Fruit fly (Drosophila melanogaster): ENCODE measurements around the gene CG5877.

CG5877 gene

dm6 chrX:15323302-15323880, 30.6 kb downstream of the CG5877 start (continued):
- peak; percentile 74 for TF ChIP-seq Camta (GFP tag; optimal IDR thresholded peaks at IDR 0.05)
- TF ChIP-seq az2 (GFP tag; optimal IDR thresholded peaks at IDR 0.05) = peak; percentile 84
- no peak for TF ChIP-seq sna (GFP tag; IDR thresholded peaks at IDR 0.05; ENCODE audit: partially characterized antibody)
- peak; percentile 97 for TF ChIP-seq CG34422 (GFP tag; IDR thresholded peaks at IDR 0.05)
- TF ChIP-seq CG13123 (GFP tag; optimal IDR thresholded peaks at IDR 0.05) = peak; percentile 25
- TF ChIP-seq Hsf (GFP tag; optimal IDR thresholded peaks at IDR 0.05) = peak; percentile 85
- TF ChIP-seq chn (GFP tag; optimal IDR thresholded peaks at IDR 0.05) = peak; percentile 84
- peak; percentile 36 for TF ChIP-seq Bdp1 (GFP tag; optimal IDR thresholded peaks at IDR 0.05)
- no peak for TF ChIP-seq Dip2 (GFP tag; IDR thresholded peaks at IDR 0.05)
- peak; percentile 96 for TF ChIP-seq CG9932 (GFP tag; IDR thresholded peaks at IDR 0.05)
- TF ChIP-seq vnd (GFP tag; IDR thresholded peaks at IDR 0.05; ENCODE audit: partially characterized antibody) = no peak
- TF ChIP-seq eyg (GFP tag; optimal IDR thresholded peaks at IDR 0.05) = peak; percentile 65
- peak; percentile 66 for TF ChIP-seq twi (tag; optimal IDR thresholded peaks at IDR 0.05)
- peak; percentile 81 for TF ChIP-seq CG4730 (GFP tag; IDR thresholded peaks at IDR 0.05)
- TF ChIP-seq Hr51 (GFP tag; optimal IDR thresholded peaks at IDR 0.05) = peak; percentile 63 to 80
- peak; percentile 29 for TF ChIP-seq Fer2 (tag; optimal IDR thresholded peaks at IDR 0.05)
- TF ChIP-seq wek (GFP tag; optimal IDR thresholded peaks at IDR 0.05) = peak; percentile 68
- peak; percentile 73 for TF ChIP-seq esg (GFP tag; conservative IDR thresholded peaks at IDR 0.05)
- no peak for TF ChIP-seq tio (GFP tag; optimal IDR thresholded peaks at IDR 0.05)
- TF ChIP-seq seq (GFP tag; IDR thresholded peaks at IDR 0.05) = peak; percentile 74
- TF ChIP-seq CrebB (tag; optimal IDR thresholded peaks at IDR 0.05) = peak; percentile 74
- peak; percentile 88 to 99 for TF ChIP-seq Pdp1 (GFP tag; optimal IDR thresholded peaks at IDR 0.05)
- TF ChIP-seq pum (GFP tag; optimal IDR thresholded peaks at IDR 0.05) = peak; percentile 88
- TF ChIP-seq Abd-B (GFP tag; optimal IDR thresholded peaks at IDR 0.05) = peak; percentile 27
- peak; percentile 79 for TF ChIP-seq CG1024 (GFP tag; IDR thresholded peaks at IDR 0.05)
- no peak for TF ChIP-seq Dfd (GFP tag; optimal IDR thresholded peaks at IDR 0.05)
- peak; percentile 96 for TF ChIP-seq NFAT (GFP tag; IDR thresholded peaks at IDR 0.05)
- peak; percentile 85 to 92 for TF ChIP-seq dpn (GFP tag; optimal IDR thresholded peaks at IDR 0.05)
- TF ChIP-seq ab (GFP tag; optimal IDR thresholded peaks at IDR 0.05) = no peak
- TF ChIP-seq chif (GFP tag; optimal IDR thresholded peaks at IDR 0.05) = peak; percentile 78 to 83
- peak in 1 of 3 experiments; percentile 24 for TF ChIP-seq Stat92E (GFP tag; optimal IDR thresholded peaks at IDR 0.05)
- peak; percentile 96 for TF ChIP-seq CG32532 (GFP tag; IDR thresholded peaks at IDR 0.05)
- TF ChIP-seq gcm2 (GFP tag; optimal IDR thresholded peaks at IDR 0.05) = peak; percentile 64
- no peak for TF ChIP-seq CG7271 (tag; optimal IDR thresholded peaks at IDR 0.05)
- peak; percentile 80 for TF ChIP-seq B-H1 (GFP tag; IDR thresholded peaks at IDR 0.05)
- peak; percentile 91 for TF ChIP-seq CG2116 (GFP tag; optimal IDR thresholded peaks at IDR 0.05)
- TF ChIP-seq repo (GFP tag; optimal IDR thresholded peaks at IDR 0.05) = peak; percentile 76
- TF ChIP-seq bbx (GFP tag; IDR thresholded peaks at IDR 0.05; ENCODE audit: partially characterized antibody) = peak; percentile 64; the same call in 1 of the 2 replicates
- peak; percentile 47 for TF ChIP-seq CG18262 (tag; optimal IDR thresholded peaks at IDR 0.05)
- TF ChIP-seq CG8089 (GFP tag; optimal IDR thresholded peaks at IDR 0.05) = peak; percentile 60
- TF ChIP-seq CG2875 (GFP tag; optimal IDR thresholded peaks at IDR 0.05) = peak; percentile 65
- TF ChIP-seq Ravus (GFP tag; IDR thresholded peaks at IDR 0.05) = peak; percentile 49
- peak; percentile 70 for TF ChIP-seq grau (tag; optimal IDR thresholded peaks at IDR 0.05)
- TF ChIP-seq Lpt (GFP tag; optimal IDR thresholded peaks at IDR 0.05) = no peak
- TF ChIP-seq CTCF (GFP tag; optimal IDR thresholded peaks at IDR 0.05) = peak; percentile 39
- peak; percentile 49 for TF ChIP-seq disco-r (GFP tag; optimal IDR thresholded peaks at IDR 0.05)
- peak; percentile 15 for TF ChIP-seq CG9797 (GFP tag; optimal IDR thresholded peaks at IDR 0.05)
- peak; percentile 70 for TF ChIP-seq CoRest (tag; optimal IDR thresholded peaks at IDR 0.05)
- TF ChIP-seq CG3281 (GFP tag; optimal IDR thresholded peaks at IDR 0.05) = peak; percentile 72
- TF ChIP-seq CG6854 (GFP tag; optimal IDR thresholded peaks at IDR 0.05) = peak; percentile 58

All from whole organism, embryonic.